Fruit fly (Drosophila melanogaster): ENCODE results near the gene CG16781.

The CG16781 gene

DNA sequence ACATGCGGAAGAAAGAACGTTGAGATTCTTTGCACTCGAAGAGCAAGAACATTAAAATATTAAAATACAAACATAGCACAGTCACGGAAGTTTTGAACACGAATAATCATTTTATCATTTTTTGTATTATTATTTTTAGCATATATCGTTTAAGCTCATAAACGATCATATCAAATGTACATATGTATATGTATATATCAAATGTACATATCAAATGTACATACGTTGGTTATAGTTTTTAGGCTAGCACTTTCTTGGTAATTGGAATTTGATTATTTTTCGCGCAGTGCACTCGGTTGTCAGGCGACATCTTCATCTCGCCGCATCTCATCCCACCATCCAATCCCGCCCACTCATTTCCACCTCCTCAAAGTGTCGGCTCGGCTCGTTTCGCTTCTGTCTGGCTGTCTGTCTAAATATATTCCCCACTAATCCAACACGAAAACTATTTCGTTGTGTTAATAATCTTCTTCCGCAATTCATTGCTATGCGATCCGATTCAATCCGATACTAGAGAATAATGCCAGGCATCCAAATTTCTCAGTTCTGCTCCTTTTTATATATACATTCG is 8.3 kb downstream of the CG16781 start (continued):
- no peak for TF ChIP-seq D (optimal IDR thresholded peaks at IDR 0.05)
- TF ChIP-seq D (GFP tag; optimal IDR thresholded peaks at IDR 0.05): peak; percentile 45
- TF ChIP-seq cas (GFP tag; IDR thresholded peaks at IDR 0.05): no peak
- no peak for TF ChIP-seq Sin3A (optimal IDR thresholded peaks at IDR 0.05)
- no peak for TF ChIP-seq ase (GFP tag; IDR thresholded peaks at IDR 0.05)
- TF ChIP-seq kni (GFP tag; optimal IDR thresholded peaks at IDR 0.05): no peak
- TF ChIP-seq CG10431 (GFP tag; optimal IDR thresholded peaks at IDR 0.05): no peak
- TF ChIP-seq NK7.1 (GFP tag; optimal IDR thresholded peaks at IDR 0.05): no peak
- no peak for TF ChIP-seq MBD-R2 (GFP tag; IDR thresholded peaks at IDR 0.05)
- TF ChIP-seq CG13775 (GFP tag; optimal IDR thresholded peaks at IDR 0.05): peak; percentile 19
- no peak for TF ChIP-seq Drgx (GFP tag; IDR thresholded peaks at IDR 0.05)
- no peak for TF ChIP-seq fd64A (GFP tag; optimal IDR thresholded peaks at IDR 0.05)
- TF ChIP-seq unc-4 (GFP tag; IDR thresholded peaks at IDR 0.05; ENCODE audit: partially characterized antibody): no peak
- no peak for TF ChIP-seq ham (GFP tag; IDR thresholded peaks at IDR 0.05)
- TF ChIP-seq CG10979 (tag; optimal IDR thresholded peaks at IDR 0.05): peak; percentile 65
- no peak for TF ChIP-seq slp2 (GFP tag; optimal IDR thresholded peaks at IDR 0.05)
- peak; percentile 70 for TF ChIP-seq CG7839 (tag; optimal IDR thresholded peaks at IDR 0.05)
- TF ChIP-seq CG14667 (GFP tag; IDR thresholded peaks at IDR 0.05): 0 out of 2 replicates have a peak, but pooled peaks have one; percentile 11
- peak; percentile 37 for TF ChIP-seq CG6654 (GFP tag; optimal IDR thresholded peaks at IDR 0.05)
- TF ChIP-seq CG17361 (GFP tag; IDR thresholded peaks at IDR 0.05): peak; percentile 53; the same call in 1 of the 3 replicates
- no peak for TF ChIP-seq CG6765 (GFP tag; optimal IDR thresholded peaks at IDR 0.05)
- peak; percentile 48; the same call in 2 of the 3 replicates for TF ChIP-seq row (GFP tag; IDR thresholded peaks at IDR 0.05)
- TF ChIP-seq toy (GFP tag; IDR thresholded peaks at IDR 0.05): no peak
- no peak for TF ChIP-seq CG11398 (GFP tag; optimal IDR thresholded peaks at IDR 0.05)
- no peak for TF ChIP-seq Dfd (GFP tag; optimal IDR thresholded peaks at IDR 0.05)
- no peak for TF ChIP-seq Oaz (GFP tag; IDR thresholded peaks at IDR 0.05)
- peak; percentile 1 for TF ChIP-seq D19A (tag; optimal IDR thresholded peaks at IDR 0.05)
- no peak for TF ChIP-seq CG8944 (GFP tag; optimal IDR thresholded peaks at IDR 0.05)
- peak; percentile 15 for TF ChIP-seq Fer3 (tag; optimal IDR thresholded peaks at IDR 0.05)
- TF ChIP-seq CG18011 (GFP tag; optimal IDR thresholded peaks at IDR 0.05): no peak
- no peak for TF ChIP-seq Ets97D (GFP tag; optimal IDR thresholded peaks at IDR 0.05)
- TF ChIP-seq CG2875 (GFP tag; optimal IDR thresholded peaks at IDR 0.05): peak; percentile 28
- no peak for TF ChIP-seq crp (GFP tag; optimal IDR thresholded peaks at IDR 0.05)
- TF ChIP-seq Dek (tag; optimal IDR thresholded peaks at IDR 0.05): no peak
- no peak for TF ChIP-seq CG11093 (GFP tag; IDR thresholded peaks at IDR 0.05)
- no peak for TF ChIP-seq ttk (GFP tag; IDR thresholded peaks at IDR 0.05)
- TF ChIP-seq btn (GFP tag; optimal IDR thresholded peaks at IDR 0.05): no peak
- peak; percentile 24 for TF ChIP-seq Deaf1 (tag; optimal IDR thresholded peaks at IDR 0.05)
- TF ChIP-seq HmgD (GFP tag; optimal IDR thresholded peaks at IDR 0.05): no peak
- no peak for TF ChIP-seq CG2889 (GFP tag; IDR thresholded peaks at IDR 0.05)
- no peak for TF ChIP-seq HLH54F (GFP tag; optimal IDR thresholded peaks at IDR 0.05)
- TF ChIP-seq ERR (GFP tag; optimal IDR thresholded peaks at IDR 0.05): no peak
- no peak for TF ChIP-seq CG12104 (GFP tag; optimal IDR thresholded peaks at IDR 0.05)
- TF ChIP-seq CG34224 (GFP tag; IDR thresholded peaks at IDR 0.05; ENCODE audit: partially characterized antibody): no peak
- TF ChIP-seq Side (GFP tag; optimal IDR thresholded peaks at IDR 0.05): no peak
- TF ChIP-seq pan (optimal IDR thresholded peaks at IDR 0.05): no peak
- no peak for TF ChIP-seq pan (GFP tag; optimal IDR thresholded peaks at IDR 0.05 in 1 of 2, IDR thresholded peaks at IDR 0.05 in 1 of 2)
- TF ChIP-seq cwo (GFP tag; optimal IDR thresholded peaks at IDR 0.05): peak; percentile 42
- peak; percentile 36 for TF ChIP-seq CG10267 (tag; optimal IDR thresholded peaks at IDR 0.05)
- TF ChIP-seq tin (GFP tag; optimal IDR thresholded peaks at IDR 0.05): no peak
- no peak for TF ChIP-seq grn (GFP tag; optimal IDR thresholded peaks at IDR 0.05)
- no peak for TF ChIP-seq h (optimal IDR thresholded peaks at IDR 0.05)
